Fruit fly (Drosophila melanogaster) whole organism, pupa: ENCODE measurements around the gene Creld.

ENCODE experiments used
- CG10348 ChIP-seq: fragments of 200-800 bp; sonication (Bioruptor generic); IDR thresholded peaks from 2 replicates; pipeline ENCODE4 v1.3.6; 2022; ENCODE audit warnings: missing biosample characterization, missing genetic modification characterization
- CG12605 ChIP-seq: fragments of 200-800 bp; sonication (Bioruptor generic); IDR thresholded peaks from 2 replicates; pipeline ENCODE4 v1.3.6; 2022; ENCODE audit warnings: missing biosample characterization, missing genetic modification characterization
- CG13204 ChIP-seq: fragments of 200-800 bp; sonication (Bioruptor generic); optimal IDR thresholded peaks from 2 replicates; lab custom pipeline; 2018; ENCODE audit warnings: missing biosample characterization, mild to moderate bottlenecking, missing genetic modification characterization, moderate library complexity
- CG14655 ChIP-seq: fragments of 200-800 bp; sonication (Bioruptor generic); optimal IDR thresholded peaks from 3 replicates; lab custom pipeline; 2017; ENCODE audit warnings: mild to moderate bottlenecking, missing biosample characterization, missing genetic modification reagents, missing genetic modification characterization
- CG15710 ChIP-seq: fragments of 200-800 bp; sonication (Bioruptor generic); optimal IDR thresholded peaks from 2 replicates; lab custom pipeline; 2018; ENCODE audit warnings: missing biosample characterization, mild to moderate bottlenecking, missing genetic modification characterization, moderate library complexity
- CG17806 ChIP-seq: fragments of 200-800 bp; sonication (Bioruptor generic); optimal IDR thresholded peaks from 2 replicates; lab custom pipeline; 2018; ENCODE audit warnings: missing biosample characterization, mild to moderate bottlenecking, missing genetic modification characterization, moderate library complexity
- CG32121 ChIP-seq: fragments of 200-800 bp; sonication (Bioruptor generic); IDR thresholded peaks from 2 replicates; pipeline ENCODE4 v1.3.6; 2022; ENCODE audit warnings: missing biosample characterization, missing genetic modification characterization
- CG34367 ChIP-seq: fragments of 200-800 bp; sonication (Bioruptor generic); optimal IDR thresholded peaks from 2 replicates; lab custom pipeline; 2018; ENCODE audit warnings: missing biosample characterization, mild to moderate bottlenecking, missing genetic modification characterization
- CG4496 ChIP-seq: fragments of 200-800 bp; sonication (Bioruptor generic); IDR thresholded peaks from 3 replicates; pipeline ENCODE4 v1.3.6; 2022; ENCODE audit warnings: missing biosample characterization, missing genetic modification characterization
- CG8159 ChIP-seq: fragments of 200-800 bp; sonication (Bioruptor generic); optimal IDR thresholded peaks from 3 replicates; lab custom pipeline; 2018; ENCODE audit warnings: missing biosample characterization, mild to moderate bottlenecking, missing genetic modification characterization, moderate library complexity
- CG8301 ChIP-seq: fragments of 200-800 bp; sonication (Bioruptor generic); optimal IDR thresholded peaks from 2 replicates; lab custom pipeline; 2018; ENCODE audit warnings: missing biosample characterization, mild to moderate bottlenecking, missing genetic modification characterization
- CG9948 ChIP-seq: fragments of 200-800 bp; sonication (Bioruptor generic); optimal IDR thresholded peaks from 2 replicates; lab custom pipeline; 2018; ENCODE audit warnings: missing biosample characterization, mild to moderate bottlenecking, missing genetic modification characterization, moderate library complexity
- D1 ChIP-seq: fragments of 200-800 bp; sonication (Bioruptor generic); optimal IDR thresholded peaks from 2 replicates; lab custom pipeline; 2018; ENCODE audit warnings: missing biosample characterization, mild to moderate bottlenecking, missing genetic modification characterization, moderate library complexity
- EcR ChIP-seq: fragments of 200-800 bp; sonication (Bioruptor generic); optimal IDR thresholded peaks from 3 replicates; lab custom pipeline; 2019; ENCODE audit warnings: missing biosample characterization, missing genetic modification characterization, mild to moderate bottlenecking, moderate library complexity, missing genetic modification reagents
- Ets98B ChIP-seq: fragments of 200-800 bp; sonication (Bioruptor generic); IDR thresholded peaks from 2 replicates; pipeline ENCODE4 v1.3.6; 2022; ENCODE audit warnings: missing biosample characterization, missing genetic modification characterization
- Pif1A ChIP-seq: fragments of 200-800 bp; sonication (Bioruptor generic); optimal IDR thresholded peaks from 3 replicates; lab custom pipeline; 2016; ENCODE audit warnings: missing biosample characterization, missing genetic modification characterization
- Pif1B ChIP-seq: fragments of 200-800 bp; sonication (Bioruptor generic); optimal IDR thresholded peaks from 3 replicates; lab custom pipeline; 2016; ENCODE audit warnings: missing biosample characterization, missing genetic modification characterization
- Snoo ChIP-seq: fragments of 200-800 bp; sonication (Bioruptor generic); optimal IDR thresholded peaks from 3 replicates; lab custom pipeline; 2017; ENCODE audit warnings: missing biosample characterization, mild to moderate bottlenecking, missing genetic modification characterization, inconsistent platforms
- fd96Ca ChIP-seq: fragments of 200-800 bp; sonication (Bioruptor generic); IDR thresholded peaks from 3 replicates; pipeline ENCODE4 v1.3.6; 2022; ENCODE audit warnings: missing biosample characterization, missing genetic modification characterization
- gl ChIP-seq: fragments of 200-800 bp; sonication (Bioruptor generic); optimal IDR thresholded peaks from 2 replicates; lab custom pipeline; 2018; ENCODE audit warnings: missing biosample characterization, mild to moderate bottlenecking, missing genetic modification characterization
- rn ChIP-seq: fragments of 200-800 bp; sonication (Bioruptor generic); IDR thresholded peaks from 2 replicates; pipeline ENCODE4 v1.3.6; 2022; ENCODE audit warnings: missing biosample characterization, missing genetic modification characterization

Gene Creld

dm6 chr2L:102161-102761, at the start of gene Creld:
Creld (plus strand) TSS chr2L:102380.
- no peak for TF ChIP-seq fd96Ca
- TF ChIP-seq CG17806 (tag; lab: Kevin White, UChicago), result no peak
- no peak for TF ChIP-seq Ets98B (GFP tag; lab: Robert Waterston, UW)
- no peak for TF ChIP-seq CG13204 (GFP tag; lab: Kevin White, UChicago)
- TF ChIP-seq EcR (GFP tag; lab: Kevin White, UChicago), result no peak
- no peak for TF ChIP-seq CG14655 (GFP tag; lab: Kevin White, UChicago)
- no peak for TF ChIP-seq Snoo
- no peak for TF ChIP-seq CG10348 (GFP tag; lab: Robert Waterston, UW)
- TF ChIP-seq D1 (tag; lab: Kevin White, UChicago), result no peak
- TF ChIP-seq CG4496 (GFP tag; lab: Robert Waterston, UW), result no peak
- TF ChIP-seq CG15710 (tag; lab: Kevin White, UChicago), result no peak
- TF ChIP-seq CG8159 (tag; lab: Kevin White, UChicago), result no peak
- TF ChIP-seq rn (GFP tag; lab: Robert Waterston, UW), result no peak

- TF ChIP-seq CG12605 (GFP tag; lab: Robert Waterston, UW) (no peak), CG17806 (tag; lab: Kevin White, UChicago) (no peak), CG14655 (GFP tag; lab: Kevin White, UChicago) (no peak), CG34367 (tag; lab: Kevin White, UChicago) (no peak), EcR (GFP tag; lab: Kevin White, UChicago) (no peak), CG32121 (no peak), CG8159 (tag; lab: Kevin White, UChicago) (no peak), CG4496 (GFP tag; lab: Robert Waterston, UW) (no peak)
Measured at dm6 chr2L:53108-53507, 49.1 kb upstream of the Creld start.

DNA sequence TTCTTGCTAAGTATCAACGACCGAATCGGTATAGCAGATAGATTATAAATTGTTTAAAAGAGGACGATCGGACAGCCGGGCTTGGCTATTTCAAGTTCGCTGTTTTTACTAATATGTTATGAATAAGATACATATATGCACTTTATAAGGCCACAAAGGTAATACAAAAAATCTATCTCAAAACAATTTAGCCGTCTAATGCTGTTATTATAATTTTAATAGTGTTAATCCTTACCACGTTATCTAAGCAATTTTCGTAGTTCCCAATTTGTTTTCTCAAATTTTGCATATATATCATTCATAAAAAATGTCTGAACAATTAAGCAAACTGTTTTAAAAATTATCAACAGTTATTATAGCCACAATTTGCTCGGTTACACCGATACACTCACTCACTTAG, 45.3 kb upstream of the Creld start:
- TF ChIP-seq fd96Ca (no peak), CG15710 (tag; lab: Kevin White, UChicago) (no peak), CG4496 (GFP tag; lab: Robert Waterston, UW) (no peak), gl (no peak)
- TF ChIP-seq, all 21 proteins: peak for 0

dm6 chr2L:59058-59603, 43.0 kb upstream of the Creld start:
- TF ChIP-seq CG10348 (GFP tag; lab: Robert Waterston, UW), result no peak
- no peak for TF ChIP-seq CG12605 (GFP tag; lab: Robert Waterston, UW)
- TF ChIP-seq Ets98B (GFP tag; lab: Robert Waterston, UW), result peak; percentile 23; the same call in 1 of the 2 replicates
- TF ChIP-seq CG4496 (GFP tag; lab: Robert Waterston, UW), result peak; percentile 33; the same call in 1 of the 3 replicates

DNA sequence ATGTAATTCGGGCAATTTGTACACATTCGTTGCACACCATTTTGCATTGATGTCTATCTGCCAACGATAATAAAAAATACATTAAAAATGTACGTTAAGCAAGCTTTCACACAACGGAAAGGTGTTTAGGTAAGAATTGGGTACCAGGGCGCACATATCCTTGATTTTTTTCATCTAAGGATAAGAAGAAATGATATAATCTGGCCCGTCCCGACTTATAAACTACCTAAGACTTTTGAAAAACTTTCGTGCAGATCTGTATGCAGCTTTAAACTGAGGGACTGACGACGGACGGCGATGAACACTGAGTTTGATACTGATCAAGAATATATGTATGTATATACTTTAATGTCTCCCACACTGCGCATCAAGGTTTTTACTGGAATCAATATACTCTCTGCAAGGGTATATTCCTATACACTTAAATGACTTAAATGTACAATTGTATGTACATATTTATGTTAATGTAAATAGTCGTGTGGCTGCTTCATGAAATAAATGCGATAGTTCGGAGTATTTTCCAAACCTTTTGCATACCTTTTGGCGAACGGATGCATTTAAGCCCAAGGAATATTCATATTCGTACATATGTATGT, 36.7 kb upstream of the Creld start, which contains the start of gene Cda5:
Gene Cda5 (minus strand): TSS at position 51 of the 596 bp plus-strand sequence.
- TF ChIP-seq CG12605 (GFP tag; lab: Robert Waterston, UW) (no peak), CG15710 (tag; lab: Kevin White, UChicago) (no peak), CG17806 (tag; lab: Kevin White, UChicago) (no peak), Ets98B (GFP tag; lab: Robert Waterston, UW) (no peak), CG9948 (tag; lab: Kevin White, UChicago) (no peak), CG8159 (tag; lab: Kevin White, UChicago) (no peak), Pif1A (GFP tag; lab: Kevin White, UChicago) (no peak), CG10348 (GFP tag; lab: Robert Waterston, UW) (no peak), gl (no peak), D1 (tag; lab: Kevin White, UChicago) (no peak)

dm6 chr2L:66369-67278, 35.6 kb upstream of the Creld start, which contains the start of gene dbr:
dbr (plus strand) TSS chr2L:66482.
- TF ChIP-seq CG8159 (tag; lab: Kevin White, UChicago), result peak; percentile 62
- TF ChIP-seq CG12605 (GFP tag; lab: Robert Waterston, UW), result peak; percentile 77
- TF ChIP-seq CG15710 (tag; lab: Kevin White, UChicago), result peak; percentile 75
- TF ChIP-seq CG34367 (tag; lab: Kevin White, UChicago), result peak; percentile 47
- TF ChIP-seq Ets98B (GFP tag; lab: Robert Waterston, UW), result peak; percentile 85
- peak; percentile 17 for TF ChIP-seq Pif1B (GFP tag; lab: Kevin White, UChicago)
- peak; percentile 80 for TF ChIP-seq CG13204 (GFP tag; lab: Kevin White, UChicago)
- TF ChIP-seq EcR (GFP tag; lab: Kevin White, UChicago), result peak; percentile 6
- TF ChIP-seq CG10348 (GFP tag; lab: Robert Waterston, UW), result no peak
- TF ChIP-seq CG17806 (tag; lab: Kevin White, UChicago), result peak; percentile 34
- TF ChIP-seq fd96Ca, result no peak; the same call in 1 of the 3 replicates
- peak; percentile 52 for TF ChIP-seq Pif1A (GFP tag; lab: Kevin White, UChicago)
- TF ChIP-seq gl, result peak; percentile 78
- TF ChIP-seq CG32121, result peak; percentile 75
- TF ChIP-seq Snoo, result peak; percentile 34
- no peak for TF ChIP-seq D1 (tag; lab: Kevin White, UChicago)
- TF ChIP-seq CG8301 (tag; lab: Kevin White, UChicago), result peak; percentile 47
- peak; percentile 33 for TF ChIP-seq CG9948 (tag; lab: Kevin White, UChicago)
- TF ChIP-seq CG4496 (GFP tag; lab: Robert Waterston, UW), result peak; percentile 87
- TF ChIP-seq CG14655 (GFP tag; lab: Kevin White, UChicago), result peak; percentile 75
- TF ChIP-seq rn (GFP tag; lab: Robert Waterston, UW), result no peak
